Fruit fly (Drosophila melanogaster) whole organism, wandering third instar larva: Measurements from ENCODE around the gene Slob.

Experiments used
- Dfd ChIP-seq: fragments of >200 bp; optimal IDR thresholded peaks from 2 replicates; lab custom pipeline; 2017; ENCODE audit warnings: missing biosample characterization, missing genetic modification characterization
- Dif ChIP-seq: fragments of 200-275, 200-300 bp; sonication (Bioruptor generic); optimal IDR thresholded peaks from 2 replicates; lab custom pipeline; 2018; ENCODE audit warnings: missing biosample characterization, missing genetic modification characterization; ENCODE audit not compliant: partially characterized antibody
- Myc ChIP-seq: fragments of >200 bp; optimal IDR thresholded peaks from 2 replicates; lab custom pipeline; 2017
- OdsH ChIP-seq: fragments of 200-800 bp; sonication (Bioruptor generic); optimal IDR thresholded peaks from 2 replicates; lab custom pipeline; 2016; ENCODE audit warnings: missing biosample characterization, mild to moderate bottlenecking, missing genetic modification characterization
- foxo ChIP-seq, 2 experiments: fragments of 200-800 bp; sonication (Bioruptor generic); optimal IDR thresholded peaks; 2 replicates in 1 of 2; 3 replicates in 1 of 2; lab custom pipeline; 2016 to 2017; ENCODE audit warnings: missing biosample characterization in 2 of 2, missing genetic modification characterization in 2 of 2
- h ChIP-seq: fragments of 200-800 bp; sonication (Bioruptor generic); optimal IDR thresholded peaks from 3 replicates; lab custom pipeline; 2016; ENCODE audit warnings: missing biosample characterization, mild to moderate bottlenecking, missing genetic modification characterization
- lola ChIP-seq: fragments of >200 bp; optimal IDR thresholded peaks from 2 replicates; lab custom pipeline; 2017; ENCODE audit warnings: missing biosample characterization, missing genetic modification characterization
- sage ChIP-seq: fragments of 200-800 bp; sonication (Bioruptor generic); optimal IDR thresholded peaks from 2 replicates; lab custom pipeline; 2016; ENCODE audit warnings: missing biosample characterization, mild to moderate bottlenecking, missing genetic modification characterization
- woc ChIP-seq: sonication (Bioruptor generic); optimal IDR thresholded peaks from 2 replicates; lab custom pipeline; 2016; ENCODE audit warnings: missing biosample characterization, mild to moderate bottlenecking, missing genetic modification characterization

- TF ChIP-seq woc (GFP tag; lab: Kevin White, UChicago) = no peak
- no peak for TF ChIP-seq lola (GFP tag; lab: Kevin White, UChicago)
- no peak for TF ChIP-seq Dfd (GFP tag; lab: Kevin White, UChicago)
- TF ChIP-seq OdsH (GFP tag; lab: Kevin White, UChicago) = no peak
- no peak for TF ChIP-seq h (GFP tag; lab: Kevin White, UChicago)
- TF ChIP-seq foxo (GFP tag; optimal IDR thresholded peaks at IDR 0.05; lab: Kevin White, UChicago) = no peak
- TF ChIP-seq sage (GFP tag; lab: Kevin White, UChicago) = no peak
- no peak for TF ChIP-seq Dif (GFP tag; lab: Kevin White, UChicago)
- TF ChIP-seq Myc (lab: Kevin White, UChicago) = no peak
Observed at dm6 chr2L:7719387-7719786, 44.5 kb upstream of the Slob start, which contains the start of gene CG13793.
